Worm (Caenorhabditis elegans) whole organism, L4 larva: ENCODE results near the gene nhr-252.

ENCODE experiments used
- Y105C5A.15 ChIP-seq: fragments of 200-800 bp; sonication (Bioruptor generic); IDR thresholded peaks from 2 replicates; pipeline ENCODE4 v1.3.6; 2022; ENCODE audit warnings: missing genetic modification characterization, missing compliant biosample characterization
- hlh-11 ChIP-seq: fragments of 200-800 bp; sonication (Bioruptor generic); optimal IDR thresholded peaks from 2 replicates; lab custom pipeline; 2018; ENCODE audit warnings: mild to moderate bottlenecking, missing genetic modification characterization, missing compliant biosample characterization

DNA sequence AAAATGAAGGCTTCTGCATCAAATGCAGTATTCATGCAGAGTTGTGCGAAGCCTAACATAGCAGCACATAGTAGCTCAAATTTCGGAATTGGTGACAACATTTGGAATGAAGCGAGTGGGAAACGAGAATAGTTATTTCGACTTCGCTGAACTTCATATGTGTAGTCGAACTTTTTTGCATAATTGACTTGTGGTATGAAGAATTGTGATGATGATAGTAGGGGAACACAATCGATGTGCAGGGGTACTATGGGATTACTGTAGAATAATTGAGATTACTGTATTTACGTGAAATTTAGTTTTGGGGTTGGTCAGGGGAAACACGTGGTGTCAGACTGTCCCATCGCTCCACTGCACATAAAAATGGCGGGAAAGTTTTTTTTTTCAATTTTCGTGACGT lies 36.5 kb downstream of the nhr-252 start, which contains the start of gene B0554.7:
- TF ChIP-seq hlh-11 (tag; lab: Kevin White, UChicago) (no peak), Y105C5A.15 (GFP tag; lab: Robert Waterston, UW) (no peak)
